Worm (Caenorhabditis elegans) whole organism, L4 larva: ENCODE results near the gene ctsa-4.1.

Experiments used
- D1046.2 ChIP-seq: fragments of 200-800 bp; sonication (Bioruptor generic); IDR thresholded peaks from 2 replicates; pipeline ENCODE4 v1.3.6; 2022; ENCODE audit warnings: missing genetic modification characterization, missing compliant biosample characterization
- F37D6.2 ChIP-seq: sonication (generic microtip); optimal IDR thresholded peaks from 2 replicates; lab custom pipeline; 2016; ENCODE audit warnings: mild to moderate bottlenecking, missing genetic modification characterization, missing compliant biosample characterization
- F49E8.2 ChIP-seq: sonication (generic microtip); optimal IDR thresholded peaks from 2 replicates; lab custom pipeline; 2016; ENCODE audit warnings: missing compliant biosample characterization, mild to moderate bottlenecking, missing genetic modification characterization, borderline replicate concordance
- R02D3.7 ChIP-seq: fragments of 150-350 bp; sonication (generic microtip); optimal IDR thresholded peaks from 3 replicates; lab custom pipeline; 2014; ENCODE audit warnings: missing biosample characterization, missing genetic modification characterization
- T26A8.4 ChIP-seq: fragments of 200-800 bp; sonication (Bioruptor generic); IDR thresholded peaks from 2 replicates; pipeline ENCODE4 v1.3.6; 2022; ENCODE audit warnings: missing genetic modification characterization, missing compliant biosample characterization
- Y105C5A.15 ChIP-seq: fragments of 200-800 bp; sonication (Bioruptor generic); IDR thresholded peaks from 2 replicates; pipeline ENCODE4 v1.3.6; 2022; ENCODE audit warnings: missing genetic modification characterization, missing compliant biosample characterization
- Y48G9A.11 ChIP-seq: fragments of 200-800 bp; sonication (Bioruptor generic); IDR thresholded peaks from 2 replicates; pipeline ENCODE4 v1.3.6; 2022; ENCODE audit warnings: missing genetic modification reagents, missing genetic modification characterization, missing compliant biosample characterization
- Y75B8A.6 ChIP-seq: fragments of 200-800 bp; sonication (Bioruptor generic); IDR thresholded peaks from 2 replicates; pipeline ENCODE4 v1.3.6; 2022; ENCODE audit warnings: missing genetic modification reagents, missing genetic modification characterization, missing compliant biosample characterization
- ZK337.2 ChIP-seq: fragments of 200-800 bp; sonication (Bioruptor generic); IDR thresholded peaks from 2 replicates; pipeline ENCODE4 v1.3.6; 2022; ENCODE audit warnings: missing genetic modification reagents, missing genetic modification characterization, missing compliant biosample characterization
- aly-2 ChIP-seq: sonication (generic microtip); optimal IDR thresholded peaks from 2 replicates; lab custom pipeline; 2018; ENCODE audit warnings: missing biosample characterization, missing genetic modification characterization
- arid-1 ChIP-seq: fragments of 200-800 bp; sonication (Bioruptor generic); conservative IDR thresholded peaks from 2 replicates; pipeline ENCODE4 v1.3.6; 2022; ENCODE audit warnings: missing genetic modification reagents, missing genetic modification characterization, missing compliant biosample characterization
- attf-4 ChIP-seq: sonication (generic microtip); optimal IDR thresholded peaks from 3 replicates; lab custom pipeline; 2017; ENCODE audit warnings: missing biosample characterization, missing genetic modification characterization
- ceh-28 ChIP-seq: fragments of 150-350 bp; optimal IDR thresholded peaks from 2 replicates; lab custom pipeline; 2014; ENCODE audit warnings: missing biosample characterization, missing genetic modification reagents, missing genetic modification characterization
- ceh-82 ChIP-seq: sonication (generic microtip); optimal IDR thresholded peaks from 2 replicates; lab custom pipeline; 2017; ENCODE audit warnings: missing biosample characterization, missing genetic modification characterization
- cey-2 ChIP-seq: sonication (generic microtip); optimal IDR thresholded peaks from 3 replicates; lab custom pipeline; 2017; ENCODE audit warnings: missing genetic modification characterization, mild to moderate bottlenecking, missing compliant biosample characterization, antibody characterized with exemption, borderline replicate concordance; ENCODE audit not compliant: insufficient read depth
- ctbp-1 ChIP-seq: fragments of 200-800 bp; sonication (Bioruptor generic); IDR thresholded peaks from 2 replicates; pipeline ENCODE4 v1.3.6; 2022; ENCODE audit warnings: missing genetic modification reagents, missing genetic modification characterization, missing compliant biosample characterization
- dmd-6 ChIP-seq: fragments of 200-800 bp; sonication (Bioruptor generic); IDR thresholded peaks from 2 replicates; pipeline ENCODE4 v1.3.6; 2022; ENCODE audit warnings: missing genetic modification reagents, missing genetic modification characterization, missing compliant biosample characterization
- dve-1 ChIP-seq: sonication (generic microtip); optimal IDR thresholded peaks from 2 replicates; lab custom pipeline; 2017; ENCODE audit warnings: antibody characterized with exemption, mild to moderate bottlenecking, missing genetic modification characterization, missing compliant biosample characterization; ENCODE audit not compliant: insufficient read depth
- egl-43 ChIP-seq: fragments of 200-800 bp; sonication (Bioruptor generic); IDR thresholded peaks from 2 replicates; pipeline ENCODE4 v1.3.6; 2022; ENCODE audit warnings: missing genetic modification reagents, missing genetic modification characterization, missing compliant biosample characterization
- gei-8 ChIP-seq: fragments of 200-800 bp; sonication (Bioruptor generic); optimal IDR thresholded peaks from 2 replicates; lab custom pipeline; 2018; ENCODE audit warnings: mild to moderate bottlenecking, missing genetic modification characterization, missing compliant biosample characterization
- hif-1 ChIP-seq, 2 experiments: sonication (generic microtip); optimal IDR thresholded peaks; 2 replicates each; lab custom pipeline; 2016 to 2017; ENCODE audit warnings: missing compliant biosample characterization in 2 of 2, missing genetic modification characterization in 2 of 2, missing genetic modification reagents in 2 of 2, missing genotype in 2 of 2, mild to moderate bottlenecking in 1 of 2
- lin-15B ChIP-seq: fragments of 150-350 bp; sonication (generic microtip); optimal IDR thresholded peaks from 3 replicates; lab custom pipeline; 2014; ENCODE audit warnings: missing biosample characterization, missing genetic modification characterization
- lin-38 ChIP-seq: fragments of 200-800 bp; sonication (Bioruptor generic); IDR thresholded peaks from 2 replicates; pipeline ENCODE4 v1.3.6; 2022; ENCODE audit warnings: missing genetic modification reagents, missing genetic modification characterization, missing compliant biosample characterization
- lir-3 ChIP-seq: sonication (generic microtip); optimal IDR thresholded peaks from 2 replicates; lab custom pipeline; 2016; ENCODE audit warnings: mild to moderate bottlenecking, missing genetic modification characterization, missing compliant biosample characterization
- madf-9 ChIP-seq: fragments of 200-800 bp; sonication (Bioruptor generic); conservative IDR thresholded peaks from 2 replicates; pipeline ENCODE4 v1.3.6; 2022; ENCODE audit warnings: missing genetic modification reagents, missing genetic modification characterization, missing compliant biosample characterization
- mdl-1 ChIP-seq, 2 experiments: fragments of 150-350 bp in 1 of 2; sonication (generic microtip) in 1 of 2; optimal IDR thresholded peaks; 2 replicates each; lab custom pipeline; 2014 to 2017; ENCODE audit warnings: missing biosample characterization in 2 of 2, missing genetic modification characterization in 2 of 2
- mxl-2 ChIP-seq: fragments of 200-800 bp; sonication (Bioruptor generic); conservative IDR thresholded peaks from 2 replicates; pipeline ENCODE4 v1.3.6; 2022; ENCODE audit warnings: missing genetic modification reagents, missing genetic modification characterization, missing compliant biosample characterization
- nhr-42 ChIP-seq: fragments of 200-800 bp; sonication (Bioruptor generic); IDR thresholded peaks from 2 replicates; pipeline ENCODE4 v1.3.6; 2022; ENCODE audit warnings: missing genetic modification characterization, missing compliant biosample characterization
- nhr-48 ChIP-seq: sonication (generic microtip); optimal IDR thresholded peaks from 2 replicates; lab custom pipeline; 2016; ENCODE audit warnings: mild to moderate bottlenecking, missing genetic modification characterization, missing compliant biosample characterization
- nhr-77 ChIP-seq: fragments of 150-350 bp; optimal IDR thresholded peaks from 2 replicates; lab custom pipeline; 2014; ENCODE audit warnings: missing biosample characterization, missing genetic modification characterization
- pha-4 ChIP-seq, 2 experiments: fragments of 150-350 bp in 1 of 2; fragments of 200-800 bp in 1 of 2; sonication (Bioruptor generic) in 1 of 2; IDR thresholded peaks in 1 of 2; optimal IDR thresholded peaks in 1 of 2; 2 replicates each; pipeline versions ENCODE4 v1.3.6 to Lab custom; 2014 to 2022; ENCODE audit warnings: missing genetic modification characterization in 2 of 2, missing genetic modification reagents in 2 of 2, missing biosample characterization in 1 of 2, missing compliant biosample characterization in 1 of 2
- php-3 ChIP-seq: fragments of 200-800 bp; sonication (Bioruptor generic); IDR thresholded peaks from 2 replicates; pipeline ENCODE4 v1.3.6; 2022; ENCODE audit warnings: missing genetic modification reagents, missing genetic modification characterization, missing compliant biosample characterization
- pqm-1 ChIP-seq: sonication (generic microtip); optimal IDR thresholded peaks from 2 replicates; lab custom pipeline; 2017; ENCODE audit warnings: missing biosample characterization, missing genetic modification characterization
- snpc-1.2 ChIP-seq: fragments of 200-800 bp; sonication (Bioruptor generic); IDR thresholded peaks from 2 replicates; pipeline ENCODE4 v1.3.6; 2022; ENCODE audit warnings: missing genetic modification reagents, missing genetic modification characterization, missing compliant biosample characterization
- snpc-4 ChIP-seq: fragments of 150-350 bp; optimal IDR thresholded peaks from 2 replicates; lab custom pipeline; 2014; ENCODE audit warnings: missing biosample characterization, missing genetic modification characterization
- spr-1 ChIP-seq: sonication (generic microtip); optimal IDR thresholded peaks from 2 replicates; lab custom pipeline; 2016; ENCODE audit warnings: mild to moderate bottlenecking, missing genetic modification characterization, missing compliant biosample characterization
- spr-3 ChIP-seq: fragments of 200-800 bp; sonication (Bioruptor generic); optimal IDR thresholded peaks from 2 replicates; lab custom pipeline; 2018; ENCODE audit warnings: mild to moderate bottlenecking, missing genetic modification characterization, missing compliant biosample characterization
- unc-130 ChIP-seq: sonication (generic microtip); optimal IDR thresholded peaks from 2 replicates; lab custom pipeline; 2016; ENCODE audit warnings: missing genetic modification reagents, missing genetic modification characterization, missing compliant biosample characterization
- unc-39 ChIP-seq: sonication (generic microtip); optimal IDR thresholded peaks from 2 replicates; lab custom pipeline; 2017; ENCODE audit warnings: missing biosample characterization, missing genetic modification characterization
- vab-7 ChIP-seq: fragments of 200-800 bp; sonication (Bioruptor generic); IDR thresholded peaks from 2 replicates; pipeline ENCODE4 v1.3.6; 2022; ENCODE audit warnings: missing genetic modification reagents, missing genetic modification characterization, missing compliant biosample characterization
- zfp-2 ChIP-seq: sonication (generic microtip); optimal IDR thresholded peaks from 2 replicates; lab custom pipeline; 2016; ENCODE audit warnings: mild to moderate bottlenecking, missing genetic modification characterization, missing compliant biosample characterization
- zfp-3 ChIP-seq: fragments of 200-800 bp; sonication (Bioruptor generic); conservative IDR thresholded peaks from 2 replicates; pipeline ENCODE4 v1.3.6; 2022; ENCODE audit warnings: missing genetic modification reagents, missing genetic modification characterization, missing compliant biosample characterization

ctsa-4.1 gene

ce11 chrII:6348360-6348759, 18.4 kb upstream of the ctsa-4.1 start (continued):
- TF ChIP-seq lin-38 (peak; percentile 74), mxl-2 (GFP tag; lab: Robert Waterston, UW) (0 out of 2 replicates have a peak, but pooled peaks have one; percentile 47), zfp-3 (0 out of 2 replicates have a peak, but pooled peaks have one; percentile 33), snpc-4 (peak; percentile 36), dmd-6 (GFP tag; lab: Robert Waterston, UW) (peak; percentile 92), Y75B8A.6 (no peak), Y105C5A.15 (GFP tag; lab: Robert Waterston, UW) (no peak), ceh-82 (tag; lab: Kevin White, UChicago) (no peak)

ce11 chrII:6349968-6350367, 16.8 kb upstream of the ctsa-4.1 start:
- TF ChIP-seq arid-1 (GFP tag; lab: Robert Waterston, UW) (no peak), php-3 (GFP tag; lab: Robert Waterston, UW) (no peak), unc-130 (no peak), spr-1 (tag; lab: Kevin White, UChicago) (no peak), Y75B8A.6 (no peak), unc-39 (no peak), pqm-1 (no peak)

ce11 chrII:6351887-6352286, 14.9 kb upstream of the ctsa-4.1 start, which contains the start of gene C32D5.10:
C32D5.10 (minus strand) TSS chrII:6351987.
- no peak for TF ChIP-seq gei-8 (GFP tag; lab: Kevin White, UChicago)

ce11 chrII:6355396-6356346, 11.1 kb upstream of the ctsa-4.1 start, which contains the start of gene C32D5.11:
C32D5.11 (minus strand) TSS chrII:6355446.
- TF ChIP-seq nhr-48 (tag; lab: Kevin White, UChicago) (peak; percentile 26), snpc-1.2 (GFP tag; lab: Robert Waterston, UW) (no peak), D1046.2 (GFP tag; lab: Robert Waterston, UW) (no peak), lir-3 (tag; lab: Kevin White, UChicago) (no peak), hif-1 (tag; optimal IDR thresholded peaks at IDR 0.05; lab: Kevin White, UChicago) (peak in 1 of 2 experiments; percentile 43), dve-1 (tag; lab: Kevin White, UChicago) (peak; percentile 61), cey-2 (tag; lab: Kevin White, UChicago) (no peak), F37D6.2 (peak; percentile 0), nhr-77 (tag; lab: Kevin White, UChicago) (peak; percentile 30), gei-8 (GFP tag; lab: Kevin White, UChicago) (no peak), mdl-1 (tag; optimal IDR thresholded peaks at IDR 0.05; lab: Kevin White, UChicago) (peak in 1 of 2 experiments; percentile 46), R02D3.7 (tag; lab: Kevin White, UChicago) (no peak), aly-2 (tag; lab: Kevin White, UChicago) (no peak), mxl-2 (GFP tag; lab: Robert Waterston, UW) (no peak), spr-3 (GFP tag; lab: Kevin White, UChicago) (no peak), lin-15B (no peak), pqm-1 (no peak), egl-43 (GFP tag; lab: Robert Waterston, UW) (no peak), ceh-28 (tag; lab: Kevin White, UChicago) (peak; percentile 34), zfp-2 (tag; lab: Kevin White, UChicago) (no peak), pha-4 (GFP tag; IDR thresholded peaks at IDR 0.05; lab: Robert Waterston, UW) (no peak), pha-4 (tag; optimal IDR thresholded peaks at IDR 0.05; lab: Kevin White, UChicago) (no peak), T26A8.4 (GFP tag; lab: Robert Waterston, UW) (peak; percentile 55), madf-9 (no peak), vab-7 (GFP tag; lab: Robert Waterston, UW) (no peak), unc-130 (peak; percentile 40), nhr-42 (GFP tag; lab: Robert Waterston, UW) (no peak), ctbp-1 (GFP tag; lab: Robert Waterston, UW) (no peak), Y48G9A.11 (GFP tag; lab: Robert Waterston, UW) (no peak), F49E8.2 (tag; lab: Kevin White, UChicago) (no peak), attf-4 (tag; lab: Kevin White, UChicago) (no peak), ZK337.2 (GFP tag; lab: Robert Waterston, UW) (0 out of 2 replicates have a peak, but pooled peaks have one; percentile 8)
